Worm (Caenorhabditis elegans): ENCODE results near the gene K09C8.9.

ce11 chrX:11007393-11007792 lies 39.8 kb upstream of the K09C8.9 start:
- TF ChIP-seq nhr-76 (tag; optimal IDR thresholded peaks at IDR 0.05) (no peak), nhr-28 (tag; optimal IDR thresholded peaks at IDR 0.05) (no peak), ces-1 (GFP tag; optimal IDR thresholded peaks at IDR 0.05) (no peak), blmp-1 (tag; optimal IDR thresholded peaks at IDR 0.05) (no peak), unc-62 (GFP tag; optimal IDR thresholded peaks at IDR 0.05) (no peak), sptf-1 (tag; optimal IDR thresholded peaks at IDR 0.05) (no peak), sem-2 (GFP tag; optimal IDR thresholded peaks at IDR 0.05) (no peak), nhr-237 (tag; optimal IDR thresholded peaks at IDR 0.05) (no peak), pha-4 (tag; optimal IDR thresholded peaks at IDR 0.05) (no peak), unc-39 (tag; optimal IDR thresholded peaks at IDR 0.05) (no peak), ztf-11 (tag; optimal IDR thresholded peaks at IDR 0.05) (no peak)

All from whole organism, mixed stage, embryonic.